Worm (Caenorhabditis elegans): ENCODE data around the gene T21C12.4.

- TF ChIP-seq zag-1 (tag; optimal IDR thresholded peaks at IDR 0.05) (no peak), lin-13 (GFP tag; optimal IDR thresholded peaks at IDR 0.05) (no peak), nhr-23 (tag; optimal IDR thresholded peaks at IDR 0.05) (no peak), fos-1 (tag; optimal IDR thresholded peaks at IDR 0.05) (no peak), nhr-77 (tag; optimal IDR thresholded peaks at IDR 0.05) (no peak), ZK546.5 (tag; optimal IDR thresholded peaks at IDR 0.05) (no peak)
Observed at ce11 chrIII:10537558-10537957, 20.3 kb downstream of the T21C12.4 start.
